Fruit fly (Drosophila melanogaster): ENCODE results near the gene ftz.

The ftz gene

DNA sequence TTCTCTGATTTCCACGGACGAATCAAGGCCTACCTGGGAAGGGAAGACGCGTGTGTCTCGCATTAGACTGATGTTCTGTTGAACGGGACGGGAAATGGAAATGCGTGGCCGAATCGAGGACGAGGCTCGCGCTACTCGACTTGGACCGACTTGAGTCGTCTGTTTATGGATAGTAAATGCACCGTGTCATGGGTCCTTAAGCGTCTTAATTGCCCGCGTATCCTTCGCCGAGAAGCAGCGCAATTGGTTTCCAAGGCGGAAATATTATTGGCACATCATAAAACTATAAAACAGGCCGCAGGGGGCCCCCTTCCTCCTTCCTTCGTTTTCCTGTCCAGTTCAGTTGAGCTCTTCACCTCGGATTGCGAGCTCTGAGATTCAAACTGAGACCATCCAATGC, 5.1 kb upstream of the ftz start:
- TF ChIP-seq lola (GFP tag; optimal IDR thresholded peaks at IDR 0.05), result no peak

- no peak for TF ChIP-seq dsf (GFP tag; optimal IDR thresholded peaks at IDR 0.05; ENCODE audit: borderline replicate concordance)
- TF ChIP-seq Myc (optimal IDR thresholded peaks at IDR 0.05), result no peak
- no peak for TF ChIP-seq dmrt93B (GFP tag; optimal IDR thresholded peaks at IDR 0.05)
- TF ChIP-seq Sp1 (GFP tag; optimal IDR thresholded peaks at IDR 0.05), result no peak
- no peak for TF ChIP-seq h (GFP tag; optimal IDR thresholded peaks at IDR 0.05)
- TF ChIP-seq OdsH (GFP tag; optimal IDR thresholded peaks at IDR 0.05), result no peak
Measured at dm6 chr3R:6860042-6860441, 4.1 kb upstream of the ftz start.

dm6 chr3R:6862577-6862976, 1.5 kb upstream of the ftz start:
- no peak for TF ChIP-seq Dif (GFP tag; optimal IDR thresholded peaks at IDR 0.05; ENCODE audit: partially characterized antibody)
- no peak for TF ChIP-seq dsf (GFP tag; optimal IDR thresholded peaks at IDR 0.05; ENCODE audit: borderline replicate concordance)
- TF ChIP-seq GATAd (GFP tag; optimal IDR thresholded peaks at IDR 0.05), result no peak
- TF ChIP-seq N (GFP tag; optimal IDR thresholded peaks at IDR 0.05), result no peak
- TF ChIP-seq sage (GFP tag; optimal IDR thresholded peaks at IDR 0.05), result no peak
- no peak for TF ChIP-seq Hr83 (GFP tag; optimal IDR thresholded peaks at IDR 0.05; ENCODE audit: poor library complexity, severe bottlenecking)
- no peak for TF ChIP-seq Hr78 (GFP tag; optimal IDR thresholded peaks at IDR 0.05)
- TF ChIP-seq h (GFP tag; optimal IDR thresholded peaks at IDR 0.05), result no peak
- no peak for TF ChIP-seq Mio (GFP tag; optimal IDR thresholded peaks at IDR 0.05)
- TF ChIP-seq Myc (optimal IDR thresholded peaks at IDR 0.05), result no peak
- TF ChIP-seq Vsx2 (GFP tag; optimal IDR thresholded peaks at IDR 0.05; ENCODE audit: partially characterized antibody), result no peak
- no peak for TF ChIP-seq CG32264 (GFP tag; optimal IDR thresholded peaks at IDR 0.05)
- TF ChIP-seq jim (GFP tag; optimal IDR thresholded peaks at IDR 0.05), result no peak
- no peak for TF ChIP-seq sv (GFP tag; optimal IDR thresholded peaks at IDR 0.05)
- no peak for TF ChIP-seq rgr (GFP tag; optimal IDR thresholded peaks at IDR 0.05)
- no peak for TF ChIP-seq foxo (GFP tag; optimal IDR thresholded peaks at IDR 0.05)
- TF ChIP-seq CrebA (GFP tag; optimal IDR thresholded peaks at IDR 0.05; ENCODE audit: borderline replicate concordance), result no peak
- no peak for TF ChIP-seq lola (GFP tag; optimal IDR thresholded peaks at IDR 0.05)
- TF ChIP-seq HLH106 (tag; optimal IDR thresholded peaks at IDR 0.05), result no peak

DNA sequence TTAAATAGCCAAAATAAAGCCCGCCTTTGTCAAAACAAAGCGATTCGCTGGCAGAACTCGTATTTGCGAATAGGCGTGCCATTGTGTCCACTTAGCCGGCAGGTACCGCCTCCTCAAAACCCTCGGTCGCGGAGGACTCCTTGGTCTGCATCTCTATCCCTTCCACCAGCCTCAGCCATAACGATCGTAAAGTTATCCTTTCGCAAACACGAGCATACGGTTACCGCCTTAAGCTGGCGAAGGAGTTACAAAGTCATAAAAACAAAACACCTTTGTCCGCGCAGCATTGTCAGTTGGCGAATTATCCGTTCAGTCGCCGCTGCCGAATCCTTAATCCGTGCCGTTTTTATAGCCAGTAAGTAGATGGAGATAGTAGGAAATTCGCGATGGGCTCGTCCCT, 4.1 kb downstream of the ftz start:
- no peak for TF ChIP-seq lola (GFP tag; optimal IDR thresholded peaks at IDR 0.05)
- TF ChIP-seq woc (GFP tag; optimal IDR thresholded peaks at IDR 0.05), result no peak
- TF ChIP-seq foxo (GFP tag; optimal IDR thresholded peaks at IDR 0.05), result no peak
- no peak for TF ChIP-seq fru (GFP tag; optimal IDR thresholded peaks at IDR 0.05)
- TF ChIP-seq CrebA (GFP tag; optimal IDR thresholded peaks at IDR 0.05; ENCODE audit: borderline replicate concordance), result no peak
- TF ChIP-seq usp (GFP tag; optimal IDR thresholded peaks at IDR 0.05), result no peak
- TF ChIP-seq dsf (GFP tag; optimal IDR thresholded peaks at IDR 0.05; ENCODE audit: borderline replicate concordance), result no peak
- TF ChIP-seq Hr83 (GFP tag; optimal IDR thresholded peaks at IDR 0.05; ENCODE audit: poor library complexity, severe bottlenecking), result no peak
- TF ChIP-seq Mio (GFP tag; optimal IDR thresholded peaks at IDR 0.05), result no peak
- no peak for TF ChIP-seq br (GFP tag; optimal IDR thresholded peaks at IDR 0.05)
- TF ChIP-seq OdsH (GFP tag; optimal IDR thresholded peaks at IDR 0.05), result no peak
- no peak for TF ChIP-seq sage (GFP tag; optimal IDR thresholded peaks at IDR 0.05)
- TF ChIP-seq CG9705 (GFP tag; optimal IDR thresholded peaks at IDR 0.05), result no peak
- TF ChIP-seq psq (GFP tag; optimal IDR thresholded peaks at IDR 0.05), result no peak
- TF ChIP-seq Sp1 (GFP tag; optimal IDR thresholded peaks at IDR 0.05), result no peak
- TF ChIP-seq sv (GFP tag; optimal IDR thresholded peaks at IDR 0.05), result no peak

DNA sequence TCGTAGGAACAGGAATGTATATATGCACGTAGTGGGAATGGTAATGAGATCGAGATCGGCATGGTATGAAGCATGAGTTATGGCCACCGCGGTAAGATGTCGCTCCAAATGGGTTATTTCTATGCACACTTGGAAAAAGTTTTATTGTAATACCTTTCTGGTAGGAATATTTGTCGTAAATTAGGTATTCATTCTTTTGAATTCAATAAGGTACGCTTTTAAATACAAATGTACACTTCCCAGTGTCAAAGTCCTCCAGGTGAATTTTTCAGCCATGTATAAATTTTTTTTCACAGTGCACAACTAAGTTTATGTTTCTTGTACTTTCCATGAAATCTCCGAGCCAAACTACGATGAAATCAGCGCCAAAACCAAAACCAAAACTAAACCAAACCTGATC, 5.2 kb downstream of the ftz start:
- TF ChIP-seq Sp1 (GFP tag; optimal IDR thresholded peaks at IDR 0.05), result no peak
- no peak for TF ChIP-seq lola (GFP tag; optimal IDR thresholded peaks at IDR 0.05)
- no peak for TF ChIP-seq Hr83 (GFP tag; optimal IDR thresholded peaks at IDR 0.05; ENCODE audit: poor library complexity, severe bottlenecking)
- no peak for TF ChIP-seq fru (GFP tag; optimal IDR thresholded peaks at IDR 0.05)
- no peak for TF ChIP-seq HLH106 (tag; optimal IDR thresholded peaks at IDR 0.05)
- TF ChIP-seq OdsH (GFP tag; optimal IDR thresholded peaks at IDR 0.05), result no peak
- no peak for TF ChIP-seq rgr (GFP tag; optimal IDR thresholded peaks at IDR 0.05)
- TF ChIP-seq h (GFP tag; optimal IDR thresholded peaks at IDR 0.05), result no peak
- TF ChIP-seq GATAd (GFP tag; optimal IDR thresholded peaks at IDR 0.05), result no peak
- TF ChIP-seq Mio (GFP tag; optimal IDR thresholded peaks at IDR 0.05), result no peak
- no peak for TF ChIP-seq woc (GFP tag; optimal IDR thresholded peaks at IDR 0.05)
- no peak for TF ChIP-seq dl (GFP tag; optimal IDR thresholded peaks at IDR 0.05; ENCODE audit: insufficient read depth in 1 of 2, partially characterized antibody in 2 of 2)
- no peak for TF ChIP-seq pan (optimal IDR thresholded peaks at IDR 0.05)
- TF ChIP-seq CG32264 (GFP tag; optimal IDR thresholded peaks at IDR 0.05), result no peak
- no peak for TF ChIP-seq Dfd (GFP tag; optimal IDR thresholded peaks at IDR 0.05)
- no peak for TF ChIP-seq Abd-B (GFP tag; optimal IDR thresholded peaks at IDR 0.05)
- no peak for TF ChIP-seq dsf (GFP tag; optimal IDR thresholded peaks at IDR 0.05; ENCODE audit: borderline replicate concordance)
- no peak for TF ChIP-seq ey (GFP tag; optimal IDR thresholded peaks at IDR 0.05)
- TF ChIP-seq br (GFP tag; optimal IDR thresholded peaks at IDR 0.05), result no peak

Measured in whole organism, wandering third instar larva.